Fruit fly (Drosophila melanogaster) whole organism, embryonic: Measurements from ENCODE around the gene Obp99c.

ENCODE experiments used
- Aef1 ChIP-seq: fragments of 200-800 bp; sonication (Bioruptor generic); IDR thresholded peaks from 3 replicates; pipeline ENCODE4 v1.3.6; 2022; ENCODE audit warnings: missing biosample characterization, missing genetic modification characterization
- B-H1 ChIP-seq: fragments of 200-800 bp; sonication (Bioruptor generic); IDR thresholded peaks from 3 replicates; pipeline ENCODE4 v1.3.6; 2022; ENCODE audit warnings: missing biosample characterization, missing genetic modification characterization
- Bgb ChIP-seq: fragments of 200-800 bp; sonication (Bioruptor generic); IDR thresholded peaks from 2 replicates; pipeline ENCODE4 v1.3.6; 2022; ENCODE audit warnings: missing biosample characterization, missing genetic modification characterization; ENCODE audit not compliant: partially characterized antibody
- Blimp-1 ChIP-seq: fragments of 200-800 bp; sonication (Bioruptor generic); optimal IDR thresholded peaks from 3 replicates; lab custom pipeline; 2018; ENCODE audit warnings: missing biosample characterization, missing genetic modification characterization, mild to moderate bottlenecking, moderate library complexity, missing genetic modification reagents
- CG10565 ChIP-seq: fragments of 200-800 bp; sonication (Bioruptor generic); optimal IDR thresholded peaks from 3 replicates; lab custom pipeline; 2016; ENCODE audit warnings: missing biosample characterization, mild to moderate bottlenecking, missing genetic modification characterization
- CG11093 ChIP-seq: fragments of 200-800 bp; sonication (Bioruptor generic); IDR thresholded peaks from 3 replicates; pipeline ENCODE4 v1.3.6; 2022; ENCODE audit warnings: missing biosample characterization, missing genetic modification characterization
- CG11247 ChIP-seq: fragments of 200-800 bp; sonication (Bioruptor generic); IDR thresholded peaks from 2 replicates; pipeline ENCODE4 v1.3.6; 2022; ENCODE audit warnings: missing biosample characterization, missing genetic modification characterization
- CG12299 ChIP-seq: fragments of 200-800 bp; sonication (Bioruptor generic); optimal IDR thresholded peaks from 2 replicates; lab custom pipeline; 2018; ENCODE audit warnings: missing biosample characterization, mild to moderate bottlenecking, missing genetic modification characterization
- CG12769 ChIP-seq: fragments of 200-800 bp; sonication (Bioruptor generic); optimal IDR thresholded peaks from 2 replicates; lab custom pipeline; 2019; ENCODE audit warnings: missing biosample characterization, mild to moderate bottlenecking, missing genetic modification characterization, moderate library complexity
- CG12942 ChIP-seq: fragments of 200-800 bp; sonication (Bioruptor generic); optimal IDR thresholded peaks from 3 replicates; lab custom pipeline; 2016; ENCODE audit warnings: missing biosample characterization, missing genetic modification characterization
- CG15011 ChIP-seq: fragments of 200-800 bp; sonication (Bioruptor generic); optimal IDR thresholded peaks from 3 replicates; lab custom pipeline; 2018; ENCODE audit warnings: missing biosample characterization, mild to moderate bottlenecking, missing genetic modification characterization
- CG16863 ChIP-seq: fragments of 200-800 bp; sonication (Bioruptor generic); optimal IDR thresholded peaks from 3 replicates; lab custom pipeline; 2016; ENCODE audit warnings: missing biosample characterization, missing genetic modification characterization
- CG17361 ChIP-seq: fragments of 200-800 bp; sonication (Bioruptor generic); IDR thresholded peaks from 3 replicates; pipeline ENCODE4 v1.3.6; 2022; ENCODE audit warnings: missing biosample characterization, missing genetic modification characterization
- CG17385 ChIP-seq: fragments of 200-800 bp; sonication (Bioruptor generic); optimal IDR thresholded peaks from 3 replicates; lab custom pipeline; 2018; ENCODE audit warnings: missing biosample characterization, mild to moderate bottlenecking, missing genetic modification characterization
- CG30020 ChIP-seq: fragments of 200-800 bp; optimal IDR thresholded peaks from 2 replicates; lab custom pipeline; 2019; ENCODE audit warnings: missing biosample characterization, mild to moderate bottlenecking, missing genetic modification characterization, moderate library complexity
- CG3281 ChIP-seq: fragments of 200-800 bp; sonication (Bioruptor generic); optimal IDR thresholded peaks from 3 replicates; lab custom pipeline; 2017; ENCODE audit warnings: missing biosample characterization, mild to moderate bottlenecking, missing genetic modification characterization
- CG3995 ChIP-seq: fragments of 200-800 bp; sonication (Bioruptor generic); optimal IDR thresholded peaks from 3 replicates; lab custom pipeline; 2016; ENCODE audit warnings: missing biosample characterization, missing genetic modification characterization
- CG42726 ChIP-seq: fragments of 200-800 bp; sonication (Bioruptor generic); IDR thresholded peaks from 2 replicates; pipeline ENCODE4 v1.3.6; 2022; ENCODE audit warnings: missing biosample characterization, missing genetic modification characterization; ENCODE audit not compliant: partially characterized antibody
- CG4617 ChIP-seq: fragments of 200-800 bp; sonication (Bioruptor generic); optimal IDR thresholded peaks from 3 replicates; lab custom pipeline; 2016; ENCODE audit warnings: missing biosample characterization, missing genetic modification characterization, borderline replicate concordance
- CG6175 ChIP-seq: fragments of 200-800 bp; sonication (Bioruptor generic); IDR thresholded peaks from 3 replicates; pipeline ENCODE4 v1.3.6; 2022; ENCODE audit warnings: missing biosample characterization, missing genetic modification characterization
- CG6813 ChIP-seq: fragments of 200-800 bp; sonication (Bioruptor generic); optimal IDR thresholded peaks from 2 replicates; lab custom pipeline; 2017; ENCODE audit warnings: missing biosample characterization, missing genetic modification characterization, mild to moderate bottlenecking, moderate library complexity, missing genetic modification reagents
- CG8359 ChIP-seq: fragments of 200-800 bp; sonication (Bioruptor generic); optimal IDR thresholded peaks from 2 replicates; lab custom pipeline; 2017; ENCODE audit warnings: missing biosample characterization, mild to moderate bottlenecking, missing genetic modification characterization, borderline replicate concordance
- CG8765 ChIP-seq: fragments of 200-800 bp; sonication (Bioruptor generic); IDR thresholded peaks from 2 replicates; pipeline ENCODE4 v1.3.6; 2022; ENCODE audit warnings: missing biosample characterization, missing genetic modification characterization
- CG9727 ChIP-seq: fragments of 200-800 bp; sonication (Bioruptor generic); optimal IDR thresholded peaks from 3 replicates; lab custom pipeline; 2017; ENCODE audit warnings: missing biosample characterization, mild to moderate bottlenecking, missing genetic modification characterization
- Camta ChIP-seq: fragments of 200-800 bp; sonication (Bioruptor generic); optimal IDR thresholded peaks from 2 replicates; lab custom pipeline; 2016; ENCODE audit warnings: missing biosample characterization, missing genetic modification characterization
- Deaf1 ChIP-seq: fragments of 200-800 bp; optimal IDR thresholded peaks from 3 replicates; lab custom pipeline; 2019; ENCODE audit warnings: missing biosample characterization, mild to moderate bottlenecking, missing genetic modification characterization, moderate library complexity
- Gug ChIP-seq: fragments of 200-800 bp; sonication (Bioruptor generic); IDR thresholded peaks from 4 replicates; pipeline ENCODE4 v1.3.6; 2022; ENCODE audit warnings: missing biosample characterization, missing genetic modification characterization
- Hr39 ChIP-seq: fragments of >200 bp; optimal IDR thresholded peaks from 2 replicates; lab custom pipeline; 2017
- Hr78 ChIP-seq, 2 experiments: fragments of 200-800 bp in 1 of 2; fragments of >200 bp in 1 of 2; sonication (Bioruptor generic) in 1 of 2; optimal IDR thresholded peaks; 2 replicates each; lab custom pipeline; 2017 to 2019; ENCODE audit warnings: missing biosample characterization in 2 of 2, missing genetic modification characterization in 2 of 2, mild to moderate bottlenecking in 1 of 2, moderate library complexity in 1 of 2
- MESR4 ChIP-seq: fragments of 200-800 bp; sonication (Bioruptor generic); optimal IDR thresholded peaks from 2 replicates; lab custom pipeline; 2018; ENCODE audit warnings: missing biosample characterization, mild to moderate bottlenecking, missing genetic modification characterization, moderate library complexity
- Rfx ChIP-seq: fragments of 200-800 bp; sonication (Bioruptor generic); IDR thresholded peaks from 2 replicates; pipeline ENCODE4 v1.3.6; 2022; ENCODE audit warnings: missing biosample characterization, missing genetic modification characterization
- Sin3A ChIP-seq: fragments of >200 bp; optimal IDR thresholded peaks from 2 replicates; lab custom pipeline; 2018
- Ssrp ChIP-seq: fragments of 200-800 bp; sonication (Bioruptor generic); optimal IDR thresholded peaks from 2 replicates; lab custom pipeline; 2018; ENCODE audit warnings: missing biosample characterization, mild to moderate bottlenecking, missing genetic modification characterization, moderate library complexity
- chinmo ChIP-seq: fragments of 200-800 bp; sonication (Bioruptor generic); IDR thresholded peaks from 4 replicates; pipeline ENCODE4 v1.3.6; 2022; ENCODE audit warnings: missing biosample characterization, missing genetic modification characterization; ENCODE audit not compliant: partially characterized antibody
- croc ChIP-seq: fragments of 200-800 bp; sonication (Bioruptor generic); conservative IDR thresholded peaks from 3 replicates; pipeline ENCODE4 v1.3.6; 2022; ENCODE audit warnings: missing biosample characterization, missing genetic modification characterization
- danr ChIP-seq: fragments of 200-800 bp; sonication (Bioruptor generic); IDR thresholded peaks from 2 replicates; pipeline ENCODE4 v1.3.6; 2022; ENCODE audit warnings: missing biosample characterization, missing genetic modification characterization
- dimm ChIP-seq: fragments of 200-800 bp; sonication (Bioruptor generic); IDR thresholded peaks from 2 replicates; pipeline ENCODE4 v1.3.6; 2022; ENCODE audit warnings: missing biosample characterization, missing genetic modification characterization
- dysf ChIP-seq: fragments of 200-800 bp; sonication (Bioruptor generic); IDR thresholded peaks from 3 replicates; pipeline ENCODE4 v1.3.6; 2022; ENCODE audit warnings: missing biosample characterization, missing genetic modification characterization
- gt ChIP-seq: fragments of 200-800 bp; sonication (Bioruptor generic); IDR thresholded peaks from 2 replicates; pipeline ENCODE4 v1.3.6; 2022; ENCODE audit warnings: missing biosample characterization, missing genetic modification characterization
- h ChIP-seq: fragments of >200 bp; optimal IDR thresholded peaks from 2 replicates; lab custom pipeline; 2017
- her ChIP-seq: fragments of 200-800 bp; sonication (Bioruptor generic); optimal IDR thresholded peaks from 2 replicates; lab custom pipeline; 2016; ENCODE audit warnings: missing biosample characterization, missing genetic modification characterization
- hkb ChIP-seq, 2 experiments: fragments of 200-800 bp in 1 of 2; fragments of >200 bp in 1 of 2; sonication (Bioruptor generic) in 1 of 2; IDR thresholded peaks in 1 of 2; optimal IDR thresholded peaks in 1 of 2; 2 replicates each; pipeline versions ENCODE4 v1.3.6 to Lab custom; 2017 to 2022; ENCODE audit warnings: missing biosample characterization in 1 of 2, missing genetic modification characterization in 1 of 2
- kay ChIP-seq: fragments of 200-800 bp; sonication (Bioruptor generic); optimal IDR thresholded peaks from 2 replicates; lab custom pipeline; 2016; ENCODE audit warnings: missing biosample characterization, missing genetic modification characterization
- pan ChIP-seq, 4 experiments: fragments of >200 bp in 3 of 4; fragments of 200-800 bp in 1 of 4; sonication (Bioruptor generic) in 1 of 4; optimal IDR thresholded peaks in 3 of 4; IDR thresholded peaks in 1 of 4; 2 replicates each; pipeline versions ENCODE4 v1.3.6 to Lab custom; 2017 to 2022; ENCODE audit warnings: missing biosample characterization in 2 of 4, missing genetic modification characterization in 2 of 4, mixed read lengths in 1 of 4
- psq ChIP-seq: fragments of 200-800 bp; sonication (Bioruptor generic); optimal IDR thresholded peaks from 2 replicates; lab custom pipeline; 2017; ENCODE audit warnings: missing biosample characterization, missing genetic modification characterization
- sd ChIP-seq: fragments of 200-800 bp; sonication (Bioruptor generic); optimal IDR thresholded peaks from 3 replicates; lab custom pipeline; 2018; ENCODE audit warnings: missing biosample characterization, mild to moderate bottlenecking, missing genetic modification characterization, moderate library complexity
- sob ChIP-seq: fragments of 200-800 bp; sonication (Bioruptor generic); IDR thresholded peaks from 2 replicates; pipeline ENCODE4 v1.3.6; 2022; ENCODE audit warnings: missing biosample characterization, missing genetic modification characterization
- ssp ChIP-seq: fragments of 200-800 bp; sonication (Bioruptor generic); IDR thresholded peaks from 2 replicates; pipeline ENCODE4 v1.3.6; 2022; ENCODE audit warnings: missing biosample characterization, missing genetic modification characterization
- tin ChIP-seq: fragments of 200-800 bp; sonication (Bioruptor generic); optimal IDR thresholded peaks from 3 replicates; lab custom pipeline; 2016; ENCODE audit warnings: missing biosample characterization, missing genetic modification characterization
- trem ChIP-seq: fragments of 200-800 bp; optimal IDR thresholded peaks from 3 replicates; lab custom pipeline; 2019; ENCODE audit warnings: missing biosample characterization, mild to moderate bottlenecking, missing genetic modification characterization, moderate library complexity
- zen ChIP-seq: fragments of 200-800 bp; sonication (Bioruptor generic); optimal IDR thresholded peaks from 3 replicates; lab custom pipeline; 2018; ENCODE audit warnings: missing biosample characterization, mild to moderate bottlenecking, missing genetic modification characterization, moderate library complexity

The Obp99c gene

dm6 chr3R:29699220-29699619 is 10.1 kb upstream of the Obp99c start (continued):
- TF ChIP-seq dimm (GFP tag; lab: Robert Waterston, UW), result no peak
- TF ChIP-seq dysf, result peak; percentile 68; the same call in 2 of the 3 replicates
- no peak for TF ChIP-seq zen (tag; lab: Kevin White, UChicago)
- TF ChIP-seq gt, result no peak
- TF ChIP-seq CG4617 (GFP tag; lab: Kevin White, UChicago), result no peak
- TF ChIP-seq Blimp-1 (GFP tag; lab: Kevin White, UChicago), result peak; percentile 22
- TF ChIP-seq CG3995 (GFP tag; lab: Kevin White, UChicago), result no peak
- TF ChIP-seq CG16863 (GFP tag; lab: Kevin White, UChicago), result peak; percentile 2
- peak; percentile 41; the same call in 1 of the 3 replicates for TF ChIP-seq CG11093
- TF ChIP-seq Sin3A (lab: Kevin White, UChicago), result no peak
- TF ChIP-seq sd, result no peak
- TF ChIP-seq CG10565 (GFP tag; lab: Kevin White, UChicago), result no peak
- no peak for TF ChIP-seq CG6813 (GFP tag; lab: Kevin White, UChicago)
- TF ChIP-seq Gug (GFP tag; lab: Robert Waterston, UW), result no peak
- TF ChIP-seq CG42726 (GFP tag; lab: Robert Waterston, UW), result no peak
- no peak for TF ChIP-seq CG8359 (GFP tag; lab: Kevin White, UChicago)
- TF ChIP-seq B-H1 (GFP tag; lab: Robert Waterston, UW), result no peak
- peak; percentile 25 for TF ChIP-seq CG9727 (GFP tag; lab: Kevin White, UChicago)
- TF ChIP-seq CG12942, result no peak
- TF ChIP-seq Rfx, result no peak
- no peak for TF ChIP-seq CG30020 (tag; lab: Kevin White, UChicago)
- no peak for TF ChIP-seq pan (optimal IDR thresholded peaks at IDR 0.05; lab: Kevin White, UChicago)
- TF ChIP-seq pan (GFP tag; optimal IDR thresholded peaks at IDR 0.05 in 1 of 2, IDR thresholded peaks at IDR 0.05 in 1 of 2), result peak in 1 of 2 experiments; percentile 73
- peak; percentile 47; the same call in 2 of the 3 replicates for TF ChIP-seq croc (GFP tag; lab: Robert Waterston, UW)
- 0 out of 2 replicates have a peak, but pooled peaks have one; percentile 6 for TF ChIP-seq CG11247 (GFP tag; lab: Robert Waterston, UW)
- TF ChIP-seq MESR4 (GFP tag; lab: Kevin White, UChicago), result no peak
- no peak for TF ChIP-seq her
- no peak for TF ChIP-seq hkb (optimal IDR thresholded peaks at IDR 0.05; lab: Kevin White, UChicago)
- peak; percentile 49 for TF ChIP-seq hkb (GFP tag; IDR thresholded peaks at IDR 0.05; lab: Robert Waterston, UW)
- TF ChIP-seq CG3281 (GFP tag; lab: Kevin White, UChicago), result no peak
- TF ChIP-seq CG17361 (GFP tag; lab: Robert Waterston, UW), result peak; percentile 66
- TF ChIP-seq chinmo (GFP tag; lab: Robert Waterston, UW), result no peak
- TF ChIP-seq trem (tag; lab: Kevin White, UChicago), result no peak
- TF ChIP-seq CG12299 (tag; lab: Kevin White, UChicago), result no peak
- peak; percentile 52; the same call in 1 of the 2 replicates for TF ChIP-seq danr (GFP tag; lab: Robert Waterston, UW)
- no peak for TF ChIP-seq Ssrp (tag; lab: Kevin White, UChicago)
- TF ChIP-seq CG6175, result no peak
- peak; percentile 32; the same call in 1 of the 3 replicates for TF ChIP-seq Aef1 (GFP tag; lab: Robert Waterston, UW)
- no peak for TF ChIP-seq h (lab: Kevin White, UChicago)
- TF ChIP-seq CG15011, result no peak
- TF ChIP-seq psq, result no peak
- TF ChIP-seq Hr39 (lab: Kevin White, UChicago), result no peak
- TF ChIP-seq Bgb, result no peak
- TF ChIP-seq CG17385 (GFP tag; lab: Kevin White, UChicago), result no peak
- no peak for TF ChIP-seq tin (GFP tag; lab: Kevin White, UChicago)
- TF ChIP-seq CG8765 (GFP tag; lab: Robert Waterston, UW), result peak; percentile 35; the same call in 1 of the 2 replicates
- peak; percentile 46 for TF ChIP-seq Camta (GFP tag; lab: Kevin White, UChicago)
- TF ChIP-seq Deaf1 (tag; lab: Kevin White, UChicago), result no peak
- peak in 1 of 2 experiments; percentile 41 for TF ChIP-seq Hr78 (GFP tag; optimal IDR thresholded peaks at IDR 0.05; lab: Kevin White, UChicago)
- peak; percentile 58 for TF ChIP-seq ssp (GFP tag; lab: Robert Waterston, UW)
- no peak for TF ChIP-seq kay (GFP tag; lab: Kevin White, UChicago)
- TF ChIP-seq CG12769 (tag; lab: Kevin White, UChicago), result no peak
- no peak for TF ChIP-seq sob (GFP tag; lab: Robert Waterston, UW)
